Fruit fly (Drosophila melanogaster): ENCODE results near the gene wnd.
A peak's percentile ranks its signal among the peaks of the same experiment; 100 is the strongest.

Gene wnd

dm6 chr3L:19618072-19618958, 17.3 kb downstream of the wnd start, which contains the start of gene asf1 (continued):
- TF ChIP-seq Oli (tag; optimal IDR thresholded peaks at IDR 0.05) (no peak), CG8924 (tag; optimal IDR thresholded peaks at IDR 0.05) (peak; percentile 13), gsb-n (tag; optimal IDR thresholded peaks at IDR 0.05) (no peak), nerfin-2 (GFP tag; IDR thresholded peaks at IDR 0.05; ENCODE audit: partially characterized antibody) (no peak), CG1792 (GFP tag; optimal IDR thresholded peaks at IDR 0.05) (no peak), HHEX (GFP tag; optimal IDR thresholded peaks at IDR 0.05) (no peak), CG10543 (GFP tag; optimal IDR thresholded peaks at IDR 0.05) (no peak), az2 (GFP tag; optimal IDR thresholded peaks at IDR 0.05) (peak; percentile 18), da (GFP tag; optimal IDR thresholded peaks at IDR 0.05) (no peak), CG31388 (GFP tag; optimal IDR thresholded peaks at IDR 0.05) (no peak), CG7372 (GFP tag; IDR thresholded peaks at IDR 0.05) (no peak), salm (tag; optimal IDR thresholded peaks at IDR 0.05) (no peak), CG12236 (GFP tag; optimal IDR thresholded peaks at IDR 0.05) (no peak), Sox100B (GFP tag; optimal IDR thresholded peaks at IDR 0.05) (no peak), CG8478 (optimal IDR thresholded peaks at IDR 0.05) (no peak), CG10147 (GFP tag; optimal IDR thresholded peaks at IDR 0.05) (no peak), HLHmδ (GFP tag; optimal IDR thresholded peaks at IDR 0.05) (no peak), Tbp (GFP tag; optimal IDR thresholded peaks at IDR 0.05) (no peak), fd96Cb (tag; optimal IDR thresholded peaks at IDR 0.05) (no peak), CG6272 (GFP tag; IDR thresholded peaks at IDR 0.05) (no peak), pita (GFP tag; optimal IDR thresholded peaks at IDR 0.05) (no peak), CG16863 (GFP tag; optimal IDR thresholded peaks at IDR 0.05) (no peak), insv (GFP tag; optimal IDR thresholded peaks at IDR 0.05) (peak; percentile 92 to 98), sens (GFP tag) (peak; percentile 77), Scr (GFP tag; IDR thresholded peaks at IDR 0.05; ENCODE audit: partially characterized antibody) (peak; percentile 86), CG12155 (GFP tag; optimal IDR thresholded peaks at IDR 0.05) (peak; percentile 33), CG32772 (GFP tag; IDR thresholded peaks at IDR 0.05) (no peak), dimm (GFP tag; IDR thresholded peaks at IDR 0.05) (no peak), CG7987 (GFP tag; optimal IDR thresholded peaks at IDR 0.05) (no peak), kay (GFP tag; optimal IDR thresholded peaks at IDR 0.05) (no peak), CG1603 (tag; optimal IDR thresholded peaks at IDR 0.05) (no peak), CG8281 (tag; optimal IDR thresholded peaks at IDR 0.05) (no peak), CG2202 (tag; optimal IDR thresholded peaks at IDR 0.05) (no peak), yki (optimal IDR thresholded peaks at IDR 0.05) (no peak), ewg (GFP tag; optimal IDR thresholded peaks at IDR 0.05) (peak; percentile 53), bab2 (GFP tag; optimal IDR thresholded peaks at IDR 0.05) (peak; percentile 2), Nf-YB (GFP tag; optimal IDR thresholded peaks at IDR 0.05) (no peak), CG14441 (GFP tag; IDR thresholded peaks at IDR 0.05) (no peak), ken (GFP tag; IDR thresholded peaks at IDR 0.05) (no peak), CG17802 (tag; optimal IDR thresholded peaks at IDR 0.05) (no peak), CG8388 (GFP tag; optimal IDR thresholded peaks at IDR 0.05) (no peak), kni (GFP tag; optimal IDR thresholded peaks at IDR 0.05) (peak; percentile 57), CG6854 (GFP tag; optimal IDR thresholded peaks at IDR 0.05) (no peak), CG30431 (GFP tag; optimal IDR thresholded peaks at IDR 0.05) (no peak), fu2 (GFP tag; optimal IDR thresholded peaks at IDR 0.05) (no peak), Dip3 (GFP tag; optimal IDR thresholded peaks at IDR 0.05) (peak; percentile 27), Lpt (GFP tag; optimal IDR thresholded peaks at IDR 0.05) (no peak), CG5180 (GFP tag; optimal IDR thresholded peaks at IDR 0.05) (no peak), CrebB (tag; optimal IDR thresholded peaks at IDR 0.05) (no peak), Dref (GFP tag; IDR thresholded peaks at IDR 0.05) (peak; percentile 63)

All from whole organism, embryonic.